Worm (Caenorhabditis elegans) whole organism, young adult: Measurements from ENCODE around the gene F12A10.8.
A peak's percentile ranks its signal among the peaks of the same experiment; 100 is the strongest.

Experiments used
- B0019.2 ChIP-seq: fragments of 200-800 bp; sonication (Bioruptor generic); conservative IDR thresholded peaks from 2 replicates; pipeline ENCODE4 v1.3.6; 2022; ENCODE audit warnings: missing genetic modification reagents, missing genetic modification characterization, missing compliant biosample characterization
- B0261.1 ChIP-seq: sonication (generic microtip); optimal IDR thresholded peaks from 2 replicates; lab custom pipeline; 2016; ENCODE audit warnings: mild to moderate bottlenecking, missing genetic modification characterization, moderate library complexity, missing compliant biosample characterization
- C17E4.6 ChIP-seq: fragments of 200-800 bp; sonication (Bioruptor generic); IDR thresholded peaks from 2 replicates; pipeline ENCODE4 v1.3.6; 2022; ENCODE audit warnings: missing genetic modification reagents, missing genetic modification characterization, missing compliant biosample characterization
- D2030.7 ChIP-seq: fragments of 200-800 bp; sonication (Bioruptor generic); IDR thresholded peaks from 2 replicates; pipeline ENCODE4 v1.3.6; 2022; ENCODE audit warnings: missing genetic modification reagents, missing genetic modification characterization, missing compliant biosample characterization
- F10E7.11 ChIP-seq: sonication (generic microtip); optimal IDR thresholded peaks from 2 replicates; lab custom pipeline; 2017; ENCODE audit warnings: mild to moderate bottlenecking, missing genetic modification characterization, moderate library complexity, missing compliant biosample characterization
- F22D6.2 ChIP-seq: sonication (generic microtip); optimal IDR thresholded peaks from 2 replicates; lab custom pipeline; 2016; ENCODE audit warnings: mild to moderate bottlenecking, missing genetic modification characterization, missing compliant biosample characterization
- F57A8.1 ChIP-seq: fragments of 200-800 bp; sonication (Bioruptor generic); optimal IDR thresholded peaks from 2 replicates; lab custom pipeline; 2018; ENCODE audit warnings: mild to moderate bottlenecking, missing genetic modification characterization, moderate library complexity, missing compliant biosample characterization
- T07F8.4 ChIP-seq: sonication (generic microtip); optimal IDR thresholded peaks from 2 replicates; lab custom pipeline; 2016; ENCODE audit warnings: mild to moderate bottlenecking, missing genetic modification characterization, moderate library complexity, missing compliant biosample characterization
- Y53F4B.3 ChIP-seq: fragments of 200-800 bp; sonication (Bioruptor generic); IDR thresholded peaks from 2 replicates; pipeline ENCODE4 v1.3.6; 2022; ENCODE audit warnings: missing genetic modification reagents, missing genetic modification characterization, missing compliant biosample characterization
- Y56A3A.18 ChIP-seq: fragments of 200-800 bp; sonication (Bioruptor generic); IDR thresholded peaks from 2 replicates; pipeline ENCODE4 v1.3.6; 2022; ENCODE audit warnings: missing genetic modification reagents, missing genetic modification characterization, missing compliant biosample characterization
- Y79H2A.3 ChIP-seq: fragments of 200-800 bp; sonication (Bioruptor generic); conservative IDR thresholded peaks from 2 replicates; pipeline ENCODE4 v1.3.6; 2022; ENCODE audit warnings: missing genetic modification reagents, missing genetic modification characterization, missing compliant biosample characterization
- akir-1 ChIP-seq: fragments of 200-800 bp; sonication (Bioruptor generic); optimal IDR thresholded peaks from 2 replicates; lab custom pipeline; 2018; ENCODE audit warnings: mild to moderate bottlenecking, missing genetic modification characterization, moderate library complexity, missing compliant biosample characterization
- ama-1 ChIP-seq, 3 experiments: fragments of 150-350 bp in 1 of 3; sonication (generic microtip) in 2 of 3; optimal IDR thresholded peaks; 2 replicates each; lab custom pipeline; 2014 to 2018; ENCODE audit warnings: missing biosample characterization in 2 of 3, missing genetic modification characterization in 2 of 3, missing genetic modification reagents in 2 of 3
- athp-1 ChIP-seq: sonication (generic microtip); optimal IDR thresholded peaks from 2 replicates; lab custom pipeline; 2017; ENCODE audit warnings: mild to moderate bottlenecking, missing genetic modification characterization, missing compliant biosample characterization
- attf-6 ChIP-seq: fragments of 200-800 bp; sonication (Bioruptor generic); IDR thresholded peaks from 2 replicates; pipeline ENCODE4 v1.3.6; 2022; ENCODE audit warnings: missing genetic modification reagents, missing genetic modification characterization, missing compliant biosample characterization
- ccch-3 ChIP-seq: fragments of 200-800 bp; sonication (Bioruptor generic); optimal IDR thresholded peaks from 2 replicates; lab custom pipeline; 2018; ENCODE audit warnings: mild to moderate bottlenecking, missing genetic modification characterization, missing compliant biosample characterization
- cebp-1 ChIP-seq, 2 experiments: fragments of 200-800 bp in 1 of 2; sonication (Bioruptor generic) in 1 of 2; sonication (generic microtip) in 1 of 2; IDR thresholded peaks in 1 of 2; optimal IDR thresholded peaks in 1 of 2; 2 replicates each; pipeline versions ENCODE4 v1.3.6 to Lab custom; 2017 to 2022; ENCODE audit warnings: missing compliant biosample characterization in 2 of 2, missing genetic modification characterization in 2 of 2, mild to moderate bottlenecking in 1 of 2, missing genetic modification reagents in 1 of 2, moderate library complexity in 1 of 2
- cebp-2 ChIP-seq: fragments of 200-800 bp; sonication (Bioruptor generic); IDR thresholded peaks from 2 replicates; pipeline ENCODE4 v1.3.6; 2022; ENCODE audit warnings: missing genetic modification characterization, missing compliant biosample characterization
- die-1 ChIP-seq: sonication (generic microtip); optimal IDR thresholded peaks from 2 replicates; lab custom pipeline; 2016; ENCODE audit warnings: missing genotype, mild to moderate bottlenecking, missing genetic modification characterization, missing compliant biosample characterization
- egl-18 ChIP-seq: fragments of 200-800 bp; sonication (Bioruptor generic); IDR thresholded peaks from 2 replicates; pipeline ENCODE4 v1.3.6; 2022; ENCODE audit warnings: missing genetic modification reagents, missing genetic modification characterization, missing compliant biosample characterization
- egl-44 ChIP-seq: fragments of 200-800 bp; sonication (Bioruptor generic); IDR thresholded peaks from 2 replicates; pipeline ENCODE4 v1.3.6; 2022; ENCODE audit warnings: missing genetic modification reagents, missing genetic modification characterization, missing compliant biosample characterization
- ekl-4 ChIP-seq: fragments of 200-800 bp; sonication (Bioruptor generic); IDR thresholded peaks from 2 replicates; pipeline ENCODE4 v1.3.6; 2022; ENCODE audit warnings: missing genetic modification reagents, missing genetic modification characterization, missing compliant biosample characterization
- fkh-3 ChIP-seq: sonication (generic microtip); optimal IDR thresholded peaks from 2 replicates; lab custom pipeline; 2016; ENCODE audit warnings: mild to moderate bottlenecking, missing genetic modification characterization, missing compliant biosample characterization
- him-1 ChIP-seq: sonication (generic microtip); optimal IDR thresholded peaks from 2 replicates; lab custom pipeline; 2016; ENCODE audit warnings: missing genotype, missing genetic modification reagents, missing genetic modification characterization, missing compliant biosample characterization
- hmg-20 ChIP-seq: fragments of 200-800 bp; sonication (Bioruptor generic); IDR thresholded peaks from 2 replicates; pipeline ENCODE4 v1.3.6; 2022; ENCODE audit warnings: missing genetic modification reagents, missing genetic modification characterization, missing compliant biosample characterization
- hrde-1 ChIP-seq: sonication (generic microtip); optimal IDR thresholded peaks from 2 replicates; lab custom pipeline; 2016; ENCODE audit warnings: missing genetic modification characterization, mild to moderate bottlenecking, missing compliant biosample characterization, moderate library complexity, missing genotype, missing genetic modification reagents, borderline replicate concordance
- hsf-1 ChIP-seq: fragments of 200-800 bp; sonication (Bioruptor generic); IDR thresholded peaks from 2 replicates; pipeline ENCODE4 v1.3.6; 2022; ENCODE audit warnings: missing genetic modification reagents, missing genetic modification characterization, missing compliant biosample characterization
- lin-35 ChIP-seq, 3 experiments: fragments of 150-350 bp in 2 of 3; sonication (generic microtip) in 1 of 3; optimal IDR thresholded peaks; 2 replicates each; lab custom pipeline; 2014 to 2018; ENCODE audit warnings: missing biosample characterization in 3 of 3, missing genetic modification characterization in 3 of 3, missing genetic modification reagents in 3 of 3
- madf-3 ChIP-seq: fragments of 200-800 bp; sonication (Bioruptor generic); IDR thresholded peaks from 2 replicates; pipeline ENCODE4 v1.3.6; 2022; ENCODE audit warnings: missing genetic modification reagents, missing genetic modification characterization, missing compliant biosample characterization
- madf-6 ChIP-seq: fragments of 200-800 bp; sonication (Bioruptor generic); IDR thresholded peaks from 2 replicates; pipeline ENCODE4 v1.3.6; 2022; ENCODE audit warnings: missing genetic modification reagents, missing genetic modification characterization, missing compliant biosample characterization
- madf-8 ChIP-seq: fragments of 200-800 bp; sonication (Bioruptor generic); conservative IDR thresholded peaks from 2 replicates; pipeline ENCODE4 v1.3.6; 2022; ENCODE audit warnings: missing genetic modification reagents, missing genetic modification characterization, missing compliant biosample characterization
- mel-28 ChIP-seq: sonication (generic microtip); optimal IDR thresholded peaks from 2 replicates; lab custom pipeline; 2016; ENCODE audit warnings: borderline replicate concordance, mild to moderate bottlenecking, missing genetic modification characterization, missing compliant biosample characterization
- mxl-1 ChIP-seq: sonication (generic microtip); optimal IDR thresholded peaks from 2 replicates; lab custom pipeline; 2016; ENCODE audit warnings: missing genetic modification characterization, missing compliant biosample characterization
- nhr-120 ChIP-seq: fragments of 200-800 bp; sonication (Bioruptor generic); IDR thresholded peaks from 2 replicates; pipeline ENCODE4 v1.3.6; 2022; ENCODE audit warnings: missing genetic modification characterization, missing compliant biosample characterization
- nhr-27 ChIP-seq: fragments of 200-800 bp; sonication (Bioruptor generic); optimal IDR thresholded peaks from 2 replicates; lab custom pipeline; 2018; ENCODE audit warnings: mild to moderate bottlenecking, missing genetic modification characterization, moderate library complexity, missing compliant biosample characterization
- pbrm-1 ChIP-seq: fragments of 200-800 bp; sonication (Bioruptor generic); IDR thresholded peaks from 2 replicates; pipeline ENCODE4 v1.3.6; 2022; ENCODE audit warnings: missing genetic modification reagents, missing genetic modification characterization, missing compliant biosample characterization
- rcor-1 ChIP-seq: fragments of 200-800 bp; sonication (Bioruptor generic); IDR thresholded peaks from 2 replicates; pipeline ENCODE4 v1.3.6; 2022; ENCODE audit warnings: missing genetic modification reagents, missing genetic modification characterization, missing compliant biosample characterization
- repo-1 ChIP-seq: sonication (generic microtip); optimal IDR thresholded peaks from 2 replicates; lab custom pipeline; 2017; ENCODE audit warnings: mild to moderate bottlenecking, missing genetic modification characterization, missing compliant biosample characterization
- sdz-38 ChIP-seq: sonication (generic microtip); optimal IDR thresholded peaks from 2 replicates; lab custom pipeline; 2016; ENCODE audit warnings: missing genotype, missing genetic modification characterization, missing compliant biosample characterization
- snpc-1.1 ChIP-seq: sonication (generic microtip); optimal IDR thresholded peaks from 2 replicates; lab custom pipeline; 2017; ENCODE audit warnings: missing genetic modification characterization, mild to moderate bottlenecking, missing compliant biosample characterization, antibody characterized with exemption, moderate library complexity, missing genotype, missing genetic modification reagents; ENCODE audit not compliant: insufficient read depth
- snpc-3.4 ChIP-seq: sonication (generic microtip); optimal IDR thresholded peaks from 2 replicates; lab custom pipeline; 2017; ENCODE audit warnings: missing genetic modification characterization, mild to moderate bottlenecking, missing compliant biosample characterization, antibody characterized with exemption, moderate library complexity, missing genotype, missing genetic modification reagents
- tlf-1 ChIP-seq: fragments of 200-800 bp; sonication (Bioruptor generic); optimal IDR thresholded peaks from 2 replicates; lab custom pipeline; 2018; ENCODE audit warnings: mild to moderate bottlenecking, missing genetic modification characterization, missing compliant biosample characterization
- unc-62 ChIP-seq: fragments of 150-350 bp; optimal IDR thresholded peaks from 2 replicates; lab custom pipeline; 2014; ENCODE audit warnings: missing biosample characterization, missing genetic modification reagents, missing genetic modification characterization
- zfh-2 ChIP-seq: fragments of 200-800 bp; sonication (Bioruptor generic); conservative IDR thresholded peaks from 2 replicates; pipeline ENCODE4 v1.3.6; 2022; ENCODE audit warnings: missing genetic modification reagents, missing genetic modification characterization, missing compliant biosample characterization
- ztf-18 ChIP-seq: sonication (generic microtip); optimal IDR thresholded peaks from 2 replicates; lab custom pipeline; 2016; ENCODE audit warnings: missing genotype, mild to moderate bottlenecking, missing genetic modification characterization, missing compliant biosample characterization
- ztf-6 ChIP-seq: fragments of 200-800 bp; sonication (Bioruptor generic); IDR thresholded peaks from 2 replicates; pipeline ENCODE4 v1.3.6; 2022; ENCODE audit warnings: missing genetic modification reagents, missing genetic modification characterization, missing compliant biosample characterization

Gene F12A10.8

ce11 chrII:5543476-5544144 is 42.7 kb upstream of the F12A10.8 start (continued):
- TF ChIP-seq D2030.7 (GFP tag; lab: Robert Waterston, UW): peak; percentile 78
- peak in 2 of 3 experiments; percentile 73 to 91 for TF ChIP-seq lin-35 (GFP tag; optimal IDR thresholded peaks at IDR 0.05; lab: Kevin White, UChicago)
- TF ChIP-seq hmg-20 (GFP tag; lab: Robert Waterston, UW): peak; percentile 93
- TF ChIP-seq F22D6.2 (tag; lab: Kevin White, UChicago): peak; percentile 84
- TF ChIP-seq madf-6 (GFP tag; lab: Robert Waterston, UW): peak; percentile 85
- TF ChIP-seq die-1 (tag; lab: Kevin White, UChicago): peak; percentile 64
- no peak; the same call in none of the 2 replicates for TF ChIP-seq madf-3 (GFP tag; lab: Robert Waterston, UW)
- TF ChIP-seq T07F8.4: peak; percentile 82
- peak; percentile 98 for TF ChIP-seq repo-1
- TF ChIP-seq Y56A3A.18: peak; percentile 91
- TF ChIP-seq Y53F4B.3: no peak
- peak; percentile 78 for TF ChIP-seq F57A8.1 (GFP tag; lab: Kevin White, UChicago)
- TF ChIP-seq ztf-6: 0 out of 2 replicates have a peak, but pooled peaks have one; percentile 44
- peak; percentile 67 for TF ChIP-seq hsf-1 (GFP tag; lab: Robert Waterston, UW)
- TF ChIP-seq mxl-1 (tag; lab: Kevin White, UChicago): peak; percentile 65
- peak; percentile 80 for TF ChIP-seq hrde-1 (tag; lab: Kevin White, UChicago)
- TF ChIP-seq ztf-18 (tag; lab: Kevin White, UChicago): peak; percentile 77
- TF ChIP-seq ekl-4 (GFP tag; lab: Robert Waterston, UW): peak; percentile 96
- peak; percentile 99 for TF ChIP-seq pbrm-1 (GFP tag; lab: Robert Waterston, UW)
- TF ChIP-seq madf-8 (GFP tag; lab: Robert Waterston, UW): peak; percentile 49
- TF ChIP-seq attf-6 (GFP tag; lab: Robert Waterston, UW): peak; percentile 100
- TF ChIP-seq akir-1 (GFP tag; lab: Kevin White, UChicago): peak; percentile 93
- TF ChIP-seq cebp-1 (GFP tag; IDR thresholded peaks at IDR 0.05; lab: Robert Waterston, UW): peak; percentile 69
- peak; percentile 95 for TF ChIP-seq cebp-1 (tag; optimal IDR thresholded peaks at IDR 0.05; lab: Kevin White, UChicago)
- TF ChIP-seq athp-1: peak; percentile 94
- TF ChIP-seq snpc-3.4 (tag; lab: Kevin White, UChicago): peak; percentile 93
- TF ChIP-seq mel-28 (tag; lab: Kevin White, UChicago): peak; percentile 91
- peak; percentile 88 for TF ChIP-seq egl-18 (GFP tag; lab: Robert Waterston, UW)
- TF ChIP-seq nhr-27 (tag; lab: Kevin White, UChicago): peak; percentile 89
- TF ChIP-seq C17E4.6 (GFP tag; lab: Robert Waterston, UW): peak; percentile 85
- TF ChIP-seq Y79H2A.3: peak; percentile 68; the same call in 1 of the 2 replicates
- peak; percentile 93 for TF ChIP-seq egl-44 (GFP tag; lab: Robert Waterston, UW)
- peak; percentile 51 for TF ChIP-seq B0261.1
- TF ChIP-seq him-1: peak; percentile 85
- TF ChIP-seq nhr-120 (GFP tag; lab: Robert Waterston, UW): 0 out of 2 replicates have a peak, but pooled peaks have one; percentile 35
- TF ChIP-seq unc-62 (GFP tag; lab: Kevin White, UChicago): peak; percentile 23
- peak; percentile 44 for TF ChIP-seq sdz-38 (tag; lab: Kevin White, UChicago)
- TF ChIP-seq snpc-1.1 (tag; lab: Kevin White, UChicago): peak; percentile 95
- TF ChIP-seq rcor-1 (GFP tag; lab: Robert Waterston, UW): peak; percentile 92
- peak; percentile 82 for TF ChIP-seq fkh-3 (tag; lab: Kevin White, UChicago)
- peak; percentile 81 for TF ChIP-seq ccch-3 (GFP tag; lab: Kevin White, UChicago)
- TF ChIP-seq F10E7.11: peak; percentile 95
- TF ChIP-seq tlf-1 (GFP tag; lab: Kevin White, UChicago): peak; percentile 94
- TF ChIP-seq cebp-2 (GFP tag; lab: Robert Waterston, UW): peak; percentile 83; the same call in 1 of the 2 replicates
- TF ChIP-seq zfh-2 (GFP tag; lab: Robert Waterston, UW): peak; percentile 89
- TF ChIP-seq B0019.2 (GFP tag; lab: Robert Waterston, UW): no peak
- TF ChIP-seq ama-1 (optimal IDR thresholded peaks at IDR 0.05; lab: Kevin White, UChicago): peak; percentile 100
- peak; percentile 85 to 93 for TF ChIP-seq ama-1 (GFP tag; optimal IDR thresholded peaks at IDR 0.05; lab: Kevin White, UChicago)
